Fruit fly (Drosophila melanogaster) whole organism, prepupa: ENCODE results near the gene CG34298.
A peak's percentile ranks its signal among the peaks of the same experiment; 100 is the strongest.

ENCODE experiments used
- Blimp-1 ChIP-seq: fragments of 200-800 bp; sonication (Bioruptor generic); optimal IDR thresholded peaks from 3 replicates; lab custom pipeline; 2017; ENCODE audit warnings: missing biosample characterization, missing genetic modification characterization, mild to moderate bottlenecking, moderate library complexity, missing genetic modification reagents
- CG10631 ChIP-seq: fragments of 200-800 bp; sonication (Bioruptor generic); optimal IDR thresholded peaks from 2 replicates; lab custom pipeline; 2016; ENCODE audit warnings: missing biosample characterization, missing genetic modification characterization
- CG11294 ChIP-seq: fragments of 200-800 bp; sonication (Bioruptor generic); IDR thresholded peaks from 2 replicates; pipeline ENCODE4 v1.3.6; 2022; ENCODE audit warnings: missing biosample characterization, missing genetic modification characterization
- CG11762 ChIP-seq: fragments of 200-800 bp; sonication (Bioruptor generic); optimal IDR thresholded peaks from 3 replicates; lab custom pipeline; 2016; ENCODE audit warnings: missing biosample characterization, missing genetic modification characterization; ENCODE audit not compliant: insufficient read depth
- CG15336 ChIP-seq: fragments of 200-800 bp; sonication (Bioruptor generic); IDR thresholded peaks from 2 replicates; pipeline ENCODE4 v1.3.6; 2022; ENCODE audit warnings: missing biosample characterization, missing genetic modification characterization
- CG1621 ChIP-seq: fragments of 200-800 bp; sonication (Bioruptor generic); optimal IDR thresholded peaks from 3 replicates; lab custom pipeline; 2018; ENCODE audit warnings: missing biosample characterization, mild to moderate bottlenecking, missing genetic modification characterization
- CG3032 ChIP-seq: fragments of 200-800 bp; optimal IDR thresholded peaks from 2 replicates; lab custom pipeline; 2019; ENCODE audit warnings: missing biosample characterization, mild to moderate bottlenecking, missing genetic modification characterization, moderate library complexity
- CG31627 ChIP-seq: fragments of 200-800 bp; sonication (Bioruptor generic); optimal IDR thresholded peaks from 3 replicates; lab custom pipeline; 2016; ENCODE audit warnings: missing biosample characterization, missing genetic modification characterization
- CG4318 ChIP-seq: fragments of 200-800 bp; sonication (Bioruptor generic); optimal IDR thresholded peaks from 3 replicates; lab custom pipeline; 2017; ENCODE audit warnings: missing biosample characterization, mild to moderate bottlenecking, missing genetic modification characterization
- CG6163 ChIP-seq: fragments of 200-800 bp; sonication (Bioruptor generic); IDR thresholded peaks from 3 replicates; pipeline ENCODE4 v1.3.6; 2022; ENCODE audit warnings: missing biosample characterization, missing genetic modification characterization
- CG6276 ChIP-seq: fragments of 200-800 bp; sonication (Bioruptor generic); optimal IDR thresholded peaks from 2 replicates; lab custom pipeline; 2017; ENCODE audit warnings: missing biosample characterization, mild to moderate bottlenecking, missing genetic modification characterization
- CG6808 ChIP-seq: fragments of 200-800 bp; sonication (Bioruptor generic); optimal IDR thresholded peaks from 3 replicates; lab custom pipeline; 2017; ENCODE audit warnings: missing biosample characterization, missing genetic modification characterization, mild to moderate bottlenecking, moderate library complexity, missing genetic modification reagents
- CG6854 ChIP-seq: fragments of 200-800 bp; sonication (Bioruptor generic); optimal IDR thresholded peaks from 2 replicates; lab custom pipeline; 2017; ENCODE audit warnings: missing biosample characterization, mild to moderate bottlenecking, missing genetic modification characterization
- CG7368 ChIP-seq: fragments of 200-800 bp; sonication (Bioruptor generic); optimal IDR thresholded peaks from 3 replicates; lab custom pipeline; 2016; ENCODE audit warnings: missing biosample characterization, missing genetic modification characterization
- CG8119 ChIP-seq: fragments of 200-800 bp; sonication (Bioruptor generic); IDR thresholded peaks from 3 replicates; pipeline ENCODE4 v1.3.6; 2022; ENCODE audit warnings: missing biosample characterization, missing genetic modification characterization
- CG8319 ChIP-seq: fragments of 200-800 bp; sonication (Bioruptor generic); optimal IDR thresholded peaks from 3 replicates; lab custom pipeline; 2016; ENCODE audit warnings: missing biosample characterization, missing genetic modification characterization
- Eip75B ChIP-seq: fragments of 200-800 bp; sonication (Bioruptor generic); optimal IDR thresholded peaks from 3 replicates; lab custom pipeline; 2016; ENCODE audit warnings: missing biosample characterization, missing genetic modification characterization
- Eip78C ChIP-seq: fragments of 200-800 bp; sonication (Bioruptor generic); peaks from one replicate; lab custom pipeline; 2016; ENCODE audit warnings: missing biosample characterization, missing genetic modification characterization
- Eip93F ChIP-seq: fragments of 200-800 bp; sonication (Bioruptor generic); optimal IDR thresholded peaks from 2 replicates; lab custom pipeline; 2016; ENCODE audit warnings: missing biosample characterization, mild to moderate bottlenecking, missing genetic modification characterization
- Ets21C ChIP-seq: fragments of 200-800 bp; sonication (Bioruptor generic); optimal IDR thresholded peaks from 3 replicates; lab custom pipeline; 2016; ENCODE audit warnings: missing biosample characterization, missing genetic modification characterization
- Ets96B ChIP-seq: fragments of 200-800 bp; optimal IDR thresholded peaks from 2 replicates; lab custom pipeline; 2019; ENCODE audit warnings: missing biosample characterization, mild to moderate bottlenecking, missing genetic modification characterization, moderate library complexity
- Gug ChIP-seq: fragments of 200-800 bp; sonication (Bioruptor generic); IDR thresholded peaks from 2 replicates; pipeline ENCODE4 v1.3.6; 2022; ENCODE audit warnings: missing biosample characterization, missing genetic modification characterization
- Hr38 ChIP-seq: sonication (Bioruptor generic); optimal IDR thresholded peaks from 2 replicates; lab custom pipeline; 2016; ENCODE audit warnings: missing biosample characterization, missing genetic modification characterization
- Hr39 ChIP-seq: fragments of 200-800 bp; sonication (Bioruptor generic); optimal IDR thresholded peaks from 2 replicates; lab custom pipeline; 2016; ENCODE audit warnings: missing biosample characterization, missing genetic modification characterization
- Hr4 ChIP-seq: fragments of 200-800 bp; sonication (Bioruptor generic); optimal IDR thresholded peaks from 3 replicates; lab custom pipeline; 2016; ENCODE audit warnings: missing biosample characterization, missing genetic modification characterization
- Met ChIP-seq: fragments of 200-800 bp; sonication (Bioruptor generic); optimal IDR thresholded peaks from 3 replicates; lab custom pipeline; 2016; ENCODE audit warnings: missing biosample characterization, missing genetic modification characterization
- OdsH ChIP-seq: fragments of 200-800 bp; sonication (Bioruptor generic); optimal IDR thresholded peaks from 3 replicates; lab custom pipeline; 2016; ENCODE audit warnings: missing biosample characterization, missing genetic modification characterization
- Smox ChIP-seq: fragments of 200-800 bp; sonication (Bioruptor generic); optimal IDR thresholded peaks from 3 replicates; lab custom pipeline; 2016; ENCODE audit warnings: missing biosample characterization, missing genetic modification characterization
- Sox14 ChIP-seq: fragments of 200-800 bp; sonication (Bioruptor generic); optimal IDR thresholded peaks from 3 replicates; lab custom pipeline; 2016; ENCODE audit warnings: missing biosample characterization, missing genetic modification characterization
- Sox15 ChIP-seq: fragments of 200-800 bp; sonication (Bioruptor generic); optimal IDR thresholded peaks from 3 replicates; lab custom pipeline; 2016; ENCODE audit warnings: missing biosample characterization, missing genetic modification characterization
- acj6 ChIP-seq: fragments of 200-800 bp; sonication (Bioruptor generic); optimal IDR thresholded peaks from 3 replicates; lab custom pipeline; 2016; ENCODE audit warnings: missing biosample characterization, missing genetic modification characterization
- dac ChIP-seq: fragments of 200-800 bp; sonication (Bioruptor generic); optimal IDR thresholded peaks from 2 replicates; lab custom pipeline; 2017; ENCODE audit warnings: missing biosample characterization, mild to moderate bottlenecking, missing genetic modification characterization
- dsx ChIP-seq: fragments of 200-800 bp; optimal IDR thresholded peaks from 3 replicates; lab custom pipeline; 2019; ENCODE audit warnings: missing biosample characterization, mild to moderate bottlenecking, missing genetic modification characterization, moderate library complexity; ENCODE audit not compliant: poor library complexity, severe bottlenecking
- eg ChIP-seq: fragments of 200-800 bp; sonication (Bioruptor generic); IDR thresholded peaks from 3 replicates; pipeline ENCODE4 v1.3.6; 2022; ENCODE audit warnings: missing biosample characterization, missing genetic modification characterization
- esn ChIP-seq: fragments of 200-800 bp; sonication (Bioruptor generic); optimal IDR thresholded peaks from 2 replicates; lab custom pipeline; 2016; ENCODE audit warnings: missing biosample characterization, mild to moderate bottlenecking, missing genetic modification characterization, moderate library complexity
- fd59A ChIP-seq: fragments of 200-800 bp; sonication (Bioruptor generic); optimal IDR thresholded peaks from 2 replicates; lab custom pipeline; 2017; ENCODE audit warnings: missing biosample characterization, mild to moderate bottlenecking, missing genetic modification characterization, missing genetic modification reagents
- lz ChIP-seq: fragments of 200-800 bp; sonication (Bioruptor generic); optimal IDR thresholded peaks from 3 replicates; lab custom pipeline; 2016; ENCODE audit warnings: missing biosample characterization, missing genetic modification characterization
- net ChIP-seq: fragments of 200-800 bp; sonication (Bioruptor generic); optimal IDR thresholded peaks from 3 replicates; lab custom pipeline; 2016; ENCODE audit warnings: missing biosample characterization, missing genetic modification characterization
- pdm3 ChIP-seq: fragments of 200-800 bp; sonication (Bioruptor generic); optimal IDR thresholded peaks from 3 replicates; lab custom pipeline; 2016; ENCODE audit warnings: missing biosample characterization, missing genetic modification characterization
- salr ChIP-seq, 2 experiments: fragments of 200-800 bp; sonication (Bioruptor generic); optimal IDR thresholded peaks; 3 replicates each; lab custom pipeline; 2016 to 2018; ENCODE audit warnings: missing biosample characterization in 2 of 2, missing genetic modification characterization in 2 of 2, mild to moderate bottlenecking in 1 of 2
- spab ChIP-seq: fragments of 200-800 bp; sonication (Bioruptor generic); optimal IDR thresholded peaks from 2 replicates; lab custom pipeline; 2017; ENCODE audit warnings: missing biosample characterization, mild to moderate bottlenecking, missing genetic modification characterization, missing genetic modification reagents
- ss ChIP-seq, 2 experiments: fragments of 200-800 bp; sonication (Bioruptor generic); optimal IDR thresholded peaks; 2 replicates in 1 of 2; 3 replicates in 1 of 2; lab custom pipeline; 2017 to 2018; ENCODE audit warnings: mild to moderate bottlenecking in 2 of 2, missing biosample characterization in 2 of 2, missing genetic modification characterization in 2 of 2, moderate library complexity in 1 of 2
- svp ChIP-seq: fragments of 200-800 bp; sonication (Bioruptor generic); peaks from one replicate; lab custom pipeline; 2016; ENCODE audit warnings: missing biosample characterization, missing genetic modification characterization
- topi ChIP-seq: fragments of 200-800 bp; sonication (Bioruptor generic); optimal IDR thresholded peaks from 3 replicates; lab custom pipeline; 2016; ENCODE audit warnings: missing biosample characterization, missing genetic modification characterization
- vri ChIP-seq: fragments of 200-800 bp; sonication (Bioruptor generic); optimal IDR thresholded peaks from 3 replicates; lab custom pipeline; 2016; ENCODE audit warnings: missing biosample characterization, mild to moderate bottlenecking, missing genetic modification characterization

The CG34298 gene

dm6 chr3R:30043139-30043744 lies 43.6 kb downstream of the CG34298 start, which contains the start of gene Sry-delta (continued):
- no peak for TF ChIP-seq vri
- TF ChIP-seq OdsH (GFP tag; lab: Kevin White, UChicago) = no peak
- no peak for TF ChIP-seq pdm3
- no peak for TF ChIP-seq Hr38
- TF ChIP-seq spab (GFP tag; lab: Kevin White, UChicago) = no peak
- no peak for TF ChIP-seq ss (GFP tag; optimal IDR thresholded peaks at IDR 0.05; lab: Kevin White, UChicago)
- TF ChIP-seq salr (GFP tag; optimal IDR thresholded peaks at IDR 0.05; lab: Kevin White, UChicago) = peak in 1 of 2 experiments; percentile 46
- TF ChIP-seq CG15336 = no peak
- TF ChIP-seq CG6163 (GFP tag; lab: Robert Waterston, UW) = peak; percentile 77
- TF ChIP-seq Ets21C = no peak
- no peak for TF ChIP-seq Eip75B (GFP tag; lab: Kevin White, UChicago)
- TF ChIP-seq svp (GFP tag; lab: Kevin White, UChicago) = no peak
- TF ChIP-seq CG6854 = peak; percentile 57
- TF ChIP-seq Gug (GFP tag; lab: Robert Waterston, UW) = peak; percentile 46
- TF ChIP-seq eg (GFP tag; lab: Robert Waterston, UW) = peak; percentile 41; the same call in 1 of the 3 replicates
- no peak for TF ChIP-seq CG8319 (GFP tag; lab: Kevin White, UChicago)
- TF ChIP-seq Blimp-1 = no peak
- TF ChIP-seq esn (GFP tag; lab: Kevin White, UChicago) = peak; percentile 79

dm6 chr3R:30046029-30047001 lies 46.7 kb downstream of the CG34298 start, which contains the start of the genes RpL32 and CG7943:
TSS of gene RpL32 (minus strand) at chr3R:30046161.
TSS of gene CG7943 (plus strand) at chr3R:30046470.
- peak; percentile 95 for TF ChIP-seq Ets21C
- peak; percentile 81 for TF ChIP-seq CG15336
- peak; percentile 86 for TF ChIP-seq Ets96B (tag; lab: Kevin White, UChicago)
- peak; percentile 63 for TF ChIP-seq Hr38
- TF ChIP-seq CG3032 (tag; lab: Kevin White, UChicago) = peak; percentile 90
- peak; percentile 97 for TF ChIP-seq svp (GFP tag; lab: Kevin White, UChicago)
- peak; percentile 97 for TF ChIP-seq Eip78C (GFP tag; lab: Kevin White, UChicago)
- TF ChIP-seq CG7368 = peak; percentile 92
- TF ChIP-seq Sox15 (GFP tag; lab: Kevin White, UChicago) = peak; percentile 90
- TF ChIP-seq vri = peak; percentile 90
- TF ChIP-seq Hr39 (GFP tag; lab: Kevin White, UChicago) = peak; percentile 94
- peak; percentile 95 for TF ChIP-seq topi (GFP tag; lab: Kevin White, UChicago)
- peak; percentile 92 for TF ChIP-seq OdsH (GFP tag; lab: Kevin White, UChicago)
- TF ChIP-seq Eip93F = peak; percentile 91
- TF ChIP-seq CG10631 = peak; percentile 92
- peak; percentile 95 for TF ChIP-seq CG6163 (GFP tag; lab: Robert Waterston, UW)
- peak; percentile 80 for TF ChIP-seq dac
- TF ChIP-seq pdm3 = peak; percentile 93
- peak; percentile 49 to 86 for TF ChIP-seq salr (GFP tag; optimal IDR thresholded peaks at IDR 0.05; lab: Kevin White, UChicago)
- peak; percentile 95 for TF ChIP-seq Met (GFP tag; lab: Kevin White, UChicago)
- peak; percentile 78 for TF ChIP-seq fd59A (GFP tag; lab: Kevin White, UChicago)
- peak; percentile 88 for TF ChIP-seq CG11762 (GFP tag; lab: Kevin White, UChicago)
- no peak for TF ChIP-seq CG6276
- TF ChIP-seq eg (GFP tag; lab: Robert Waterston, UW) = peak; percentile 93
- peak; percentile 80 for TF ChIP-seq CG6808 (GFP tag; lab: Kevin White, UChicago)
- peak; percentile 71 for TF ChIP-seq dsx
- TF ChIP-seq CG31627 (GFP tag; lab: Kevin White, UChicago) = peak; percentile 96
- TF ChIP-seq Hr4 (GFP tag; lab: Kevin White, UChicago) = peak; percentile 86
- peak; percentile 85 for TF ChIP-seq CG11294 (GFP tag; lab: Robert Waterston, UW)
- TF ChIP-seq acj6 (GFP tag; lab: Kevin White, UChicago) = peak; percentile 91
- TF ChIP-seq lz (GFP tag; lab: Kevin White, UChicago) = peak; percentile 96
- TF ChIP-seq Sox14 (GFP tag; lab: Kevin White, UChicago) = peak; percentile 92
- TF ChIP-seq CG4318 (GFP tag; lab: Kevin White, UChicago) = no peak
- TF ChIP-seq CG8119 (GFP tag; lab: Robert Waterston, UW) = peak; percentile 81
- peak; percentile 94 for TF ChIP-seq Eip75B (GFP tag; lab: Kevin White, UChicago)
- TF ChIP-seq net (GFP tag; lab: Kevin White, UChicago) = peak; percentile 89
- TF ChIP-seq CG1621 = peak; percentile 78
- TF ChIP-seq ss (GFP tag; optimal IDR thresholded peaks at IDR 0.05; lab: Kevin White, UChicago) = peak; percentile 65 to 90
- TF ChIP-seq Smox (GFP tag; lab: Kevin White, UChicago) = peak; percentile 93
